Fruit fly (Drosophila melanogaster): ENCODE results near the gene alphaTub85E.

Gene alphaTub85E

dm6 chr3R:9747900-9748663 is 15.0 kb upstream of the alphaTub85E start:
- TF ChIP-seq noc (tag; optimal IDR thresholded peaks at IDR 0.05) = no peak

DNA sequence ATGACTTTTGCATAAGTTTGCCTTT is 14.6 kb upstream of the alphaTub85E start, which contains the start of gene PpD3:
TSS of gene PpD3 (plus strand) at position 1 of the 25 bp plus-strand sequence.
- TF ChIP-seq noc (tag; optimal IDR thresholded peaks at IDR 0.05) = no peak

DNA sequence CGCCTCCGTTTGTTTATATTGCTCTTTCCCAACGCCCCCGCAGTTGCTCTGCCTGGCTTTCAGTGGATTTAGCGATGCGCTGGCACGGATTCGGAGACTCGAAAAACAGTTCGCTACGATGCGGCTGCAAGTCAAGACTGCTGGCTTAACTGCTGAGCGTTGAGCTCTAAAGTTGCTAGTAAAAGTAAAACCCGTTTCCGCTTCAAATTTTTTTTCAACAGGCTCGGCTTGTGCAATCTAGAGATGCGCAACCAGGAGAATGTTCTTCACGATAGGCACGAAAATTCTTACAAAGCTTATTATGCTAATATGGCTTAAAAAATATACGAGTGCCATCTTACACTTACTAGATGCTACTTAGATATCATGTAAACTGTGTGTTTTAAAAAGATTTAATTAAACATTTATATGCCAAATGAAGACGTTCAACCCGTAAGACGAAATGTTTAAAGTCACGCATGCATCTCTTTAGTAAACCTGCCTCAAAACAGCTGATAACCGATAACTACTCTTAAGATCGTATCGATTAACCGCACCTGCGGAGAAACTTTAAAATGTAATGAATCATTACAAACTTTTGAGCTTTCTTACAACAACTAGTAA is 14.3 kb upstream of the alphaTub85E start, which contains the start of gene CG12948:
TSS of gene CG12948 (minus strand) at position 473 of the 603 bp plus-strand sequence.
- TF ChIP-seq noc (tag; optimal IDR thresholded peaks at IDR 0.05) = no peak

DNA sequence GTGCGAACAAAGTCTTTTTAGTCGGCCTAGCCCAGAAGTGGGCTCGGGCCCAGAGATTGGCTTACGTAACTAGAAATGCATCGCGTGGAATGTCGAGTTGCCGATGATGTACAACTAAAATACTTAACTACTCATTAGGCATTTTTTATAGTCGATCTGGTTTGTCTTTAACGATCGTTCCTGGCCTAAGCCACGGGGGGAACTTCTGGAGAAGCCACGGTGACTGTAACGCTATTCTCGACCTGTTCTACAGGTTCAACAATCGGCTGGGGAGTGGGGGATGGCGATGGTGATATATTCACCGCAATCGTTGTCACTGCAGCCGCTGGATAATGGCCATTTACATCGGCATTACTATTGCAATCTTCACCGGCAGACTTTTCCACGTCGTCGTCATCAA is 13.2 kb upstream of the alphaTub85E start, which contains the start of gene CG34409:
TSS of gene CG34409 (minus strand) at position 101 of the 400 bp plus-strand sequence.
- no peak for TF ChIP-seq noc (tag; optimal IDR thresholded peaks at IDR 0.05)

DNA sequence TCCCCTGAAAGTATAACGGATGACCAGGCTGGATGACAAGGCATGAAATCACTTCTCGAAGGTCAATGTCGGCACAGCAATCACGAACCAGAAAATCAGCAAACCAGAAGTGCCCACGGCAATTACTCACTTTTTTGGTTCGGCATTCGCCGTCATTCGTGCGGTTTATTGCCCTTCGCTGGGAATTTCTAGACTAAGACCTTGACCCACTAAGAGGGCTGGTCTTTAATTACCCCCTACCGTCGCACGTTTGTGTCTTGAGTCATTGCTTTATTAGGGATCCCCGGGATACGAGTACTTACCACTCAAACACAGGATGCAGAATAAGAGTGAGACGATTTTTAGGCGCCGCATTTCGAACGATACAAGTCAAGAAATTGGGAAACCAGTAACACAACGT is 12.4 kb upstream of the alphaTub85E start:
- TF ChIP-seq noc (tag; optimal IDR thresholded peaks at IDR 0.05) = no peak

DNA sequence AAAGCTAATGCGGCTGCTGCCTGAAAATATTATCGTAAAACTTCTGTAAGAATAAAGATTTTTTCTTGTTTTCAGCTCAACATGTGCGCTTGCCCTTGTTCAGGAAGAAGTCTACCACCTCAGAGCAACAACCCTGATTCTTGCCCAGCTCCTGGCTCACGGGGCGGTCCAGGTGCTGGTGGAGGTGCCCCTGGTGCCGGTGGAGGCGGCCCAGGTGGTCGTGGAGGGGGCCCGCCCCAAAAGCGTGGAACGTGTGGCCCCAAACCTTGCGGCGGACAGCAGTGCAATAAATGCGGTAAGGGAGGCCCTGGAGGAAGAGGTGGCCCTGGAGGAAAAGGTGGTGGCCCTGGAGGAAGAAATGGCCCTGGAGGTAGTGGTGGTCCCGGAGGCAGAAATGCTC is 10.9 kb upstream of the alphaTub85E start:
- TF ChIP-seq noc (tag; optimal IDR thresholded peaks at IDR 0.05) = no peak

DNA sequence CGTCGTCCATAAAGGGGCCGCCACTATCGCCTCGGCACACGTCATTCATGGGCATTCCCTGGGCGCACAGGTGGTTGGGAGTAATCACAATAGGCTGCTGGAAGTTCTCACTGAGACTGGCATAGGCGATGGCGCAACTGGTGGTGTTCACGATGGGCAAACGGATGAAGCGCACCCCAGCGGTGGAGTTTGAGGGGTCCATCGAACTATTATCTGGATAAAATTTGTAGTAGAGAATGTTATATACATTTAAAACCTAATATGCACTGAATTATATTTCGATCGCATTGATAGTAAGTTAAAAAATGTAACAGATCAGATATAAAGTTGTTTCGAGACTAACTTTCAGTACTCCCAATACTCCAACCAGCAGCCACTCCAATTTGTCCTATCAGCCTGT is 10.2 kb upstream of the alphaTub85E start, which contains the start of gene CG31415:
TSS of gene CG31415 (plus strand) at position 301 of the 400 bp plus-strand sequence.
- TF ChIP-seq noc (tag; optimal IDR thresholded peaks at IDR 0.05) = no peak

dm6 chr3R:9740713-9741112 is 7.7 kb upstream of the alphaTub85E start, which contains the start of gene Pnn:
TSS of gene Pnn (plus strand) at chr3R:9740899.
- no peak for TF ChIP-seq noc (tag; optimal IDR thresholded peaks at IDR 0.05)

dm6 chr3R:9739793-9740192 is 6.7 kb upstream of the alphaTub85E start, which contains the start of gene side-VII:
TSS of gene side-VII (minus strand) at chr3R:9739979.
- TF ChIP-seq noc (tag; optimal IDR thresholded peaks at IDR 0.05) = no peak

DNA sequence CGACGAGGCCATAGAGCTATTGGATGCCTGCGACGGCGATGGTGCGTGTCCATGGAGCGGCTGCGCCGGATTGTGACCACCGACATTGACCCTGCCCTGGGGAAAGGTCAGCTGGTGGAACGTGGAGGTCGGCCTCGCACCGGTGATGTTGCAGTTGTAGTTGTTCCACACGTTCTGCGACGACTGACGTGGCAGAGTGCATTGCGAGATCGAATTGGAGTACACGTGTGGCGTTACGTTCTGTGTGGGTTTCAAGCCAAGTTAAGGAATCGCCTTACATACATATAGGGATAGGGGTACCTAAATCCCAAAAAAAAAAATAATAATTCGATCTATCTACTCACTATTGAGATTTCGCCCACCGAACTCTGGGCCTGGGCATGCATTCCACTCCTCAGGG is 2.1 kb upstream of the alphaTub85E start:
- no peak for TF ChIP-seq noc (tag; optimal IDR thresholded peaks at IDR 0.05)

- no peak for TF ChIP-seq noc (tag; optimal IDR thresholded peaks at IDR 0.05)
Observed at dm6 chr3R:9730784-9731183, 2.3 kb downstream of the alphaTub85E start, which contains the start of gene FoxP. TSS of gene FoxP (minus strand) at chr3R:9730872.

DNA sequence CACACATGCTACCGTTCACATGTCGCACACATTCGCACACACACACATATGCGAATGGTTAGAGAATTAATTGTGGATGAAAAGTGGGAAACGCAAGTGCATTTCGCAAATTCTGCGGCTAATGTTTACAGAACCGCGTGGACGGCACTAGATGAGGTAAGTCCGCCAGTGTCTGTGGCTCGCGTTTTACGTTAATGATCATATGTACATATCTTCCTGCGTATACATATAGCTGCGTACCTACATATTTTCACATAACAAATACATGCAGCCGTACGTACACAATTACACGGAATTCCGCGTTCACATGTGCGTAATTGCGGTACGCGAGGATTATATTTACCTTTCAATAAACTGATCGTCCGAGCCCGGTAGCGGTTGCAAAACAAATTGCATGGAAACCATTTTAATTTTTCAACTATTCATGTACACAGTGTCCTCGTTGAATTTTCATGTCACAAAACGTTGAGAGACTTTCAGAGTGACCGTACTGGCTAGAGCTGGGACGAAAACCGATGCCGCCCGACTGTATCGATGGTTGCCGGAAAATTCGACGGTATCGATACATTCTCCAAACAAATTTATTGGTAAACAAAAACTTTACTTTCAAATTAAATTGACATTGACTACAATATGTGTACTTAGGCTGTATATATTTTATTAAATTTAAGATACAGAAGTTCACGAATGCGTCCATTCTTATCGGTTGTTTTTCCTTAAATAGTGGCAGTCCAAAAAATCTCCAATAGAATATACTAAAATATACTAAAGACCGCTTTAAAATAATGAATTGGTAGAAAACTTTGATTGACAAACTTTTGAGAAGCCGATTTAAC is 7.7 kb downstream of the alphaTub85E start, which contains the start of gene hyd:
TSS of gene hyd (minus strand) at position 495 of the 836 bp plus-strand sequence.
- TF ChIP-seq noc (tag; optimal IDR thresholded peaks at IDR 0.05) = no peak

DNA sequence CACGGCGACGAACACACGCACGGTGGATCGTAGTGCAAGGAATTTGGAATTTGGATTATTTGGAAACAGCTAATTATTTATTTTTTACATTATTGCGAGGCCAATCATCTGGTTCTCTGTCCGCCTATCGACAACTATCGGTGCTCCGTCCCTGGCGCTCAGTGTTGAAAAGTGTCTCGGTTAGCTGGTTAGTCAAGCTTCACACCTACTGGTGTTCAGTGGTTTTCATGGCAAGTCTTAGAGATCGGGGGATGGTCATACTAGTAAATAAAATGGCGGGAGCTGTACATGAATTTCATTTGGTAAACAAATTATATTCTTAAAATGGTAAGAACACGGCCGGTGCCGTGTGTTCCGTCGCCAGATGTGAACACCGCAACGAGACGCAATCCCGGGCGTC is 22.2 kb downstream of the alphaTub85E start, which contains the start of the genes trbd and dmt:
TSS of gene trbd (minus strand) at position 152 of the 400 bp plus-strand sequence.
TSS of gene dmt (plus strand) at position 257 of the 400 bp plus-strand sequence.
- no peak for TF ChIP-seq noc (tag; optimal IDR thresholded peaks at IDR 0.05)

DNA sequence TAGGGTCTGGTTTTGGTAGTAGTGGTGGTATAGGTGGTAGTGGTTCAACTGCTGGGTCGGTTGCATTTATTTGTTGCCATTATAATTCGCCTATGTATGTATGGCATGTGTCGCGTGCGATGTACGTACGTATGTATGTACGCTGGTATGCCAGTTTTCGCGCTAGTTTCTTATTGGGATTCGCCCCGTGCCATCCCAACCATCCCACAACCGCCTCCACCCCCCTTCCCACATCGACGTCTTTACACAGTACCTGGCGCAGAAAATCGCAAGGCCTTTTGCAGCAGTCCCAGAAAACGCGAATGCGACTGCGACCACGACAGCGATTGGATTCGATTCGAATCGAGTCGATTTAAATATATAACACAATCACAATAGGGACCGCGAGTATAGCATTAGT is 22.8 kb downstream of the alphaTub85E start:
- TF ChIP-seq noc (tag; optimal IDR thresholded peaks at IDR 0.05) = no peak

dm6 chr3R:9705008-9705628 is 27.9 kb downstream of the alphaTub85E start, which contains the start of gene Unc-115a:
TSS of gene Unc-115a (minus strand) at chr3R:9705417.
- peak; percentile 46 for TF ChIP-seq noc (tag; optimal IDR thresholded peaks at IDR 0.05)
